Fruit fly (Drosophila melanogaster) whole organism, embryonic: ENCODE results near the gene ZnT77C.

ENCODE experiments used
- Abd-B ChIP-seq: fragments of 200-800 bp; sonication (Bioruptor generic); optimal IDR thresholded peaks from 2 replicates; lab custom pipeline; 2018; ENCODE audit warnings: missing biosample characterization, mild to moderate bottlenecking, missing genetic modification characterization, moderate library complexity
- CG10462 ChIP-seq: fragments of 200-800 bp; sonication (Bioruptor generic); optimal IDR thresholded peaks from 2 replicates; lab custom pipeline; 2016; ENCODE audit warnings: missing biosample characterization, missing genetic modification characterization
- CG10565 ChIP-seq: fragments of 200-800 bp; sonication (Bioruptor generic); optimal IDR thresholded peaks from 3 replicates; lab custom pipeline; 2016; ENCODE audit warnings: missing biosample characterization, mild to moderate bottlenecking, missing genetic modification characterization
- CG12219 ChIP-seq: fragments of 200-800 bp; sonication (Bioruptor generic); optimal IDR thresholded peaks from 3 replicates; lab custom pipeline; 2018; ENCODE audit warnings: missing biosample characterization, mild to moderate bottlenecking, missing genetic modification characterization
- CG14050 ChIP-seq: fragments of 200-800 bp; sonication (Bioruptor generic); IDR thresholded peaks from 3 replicates; pipeline ENCODE4 v1.3.6; 2022; ENCODE audit warnings: missing biosample characterization, missing genetic modification characterization
- CG18619 ChIP-seq: fragments of 200-800 bp; sonication (Bioruptor generic); optimal IDR thresholded peaks from 3 replicates; lab custom pipeline; 2017; ENCODE audit warnings: missing biosample characterization, mild to moderate bottlenecking, missing genetic modification characterization
- CG2889 ChIP-seq: fragments of 200-800 bp; sonication (Bioruptor generic); IDR thresholded peaks from 3 replicates; pipeline ENCODE4 v1.3.6; 2022; ENCODE audit warnings: missing biosample characterization, missing genetic modification characterization
- CG5953 ChIP-seq: fragments of 200-800 bp; sonication (Bioruptor generic); IDR thresholded peaks from 2 replicates; pipeline ENCODE4 v1.3.6; 2022; ENCODE audit warnings: missing biosample characterization, missing genetic modification characterization
- CG6654 ChIP-seq: fragments of 200-800 bp; sonication (Bioruptor generic); optimal IDR thresholded peaks from 2 replicates; lab custom pipeline; 2017; ENCODE audit warnings: missing biosample characterization, mild to moderate bottlenecking, missing genetic modification characterization
- CG6854 ChIP-seq: fragments of 200-800 bp; sonication (Bioruptor generic); optimal IDR thresholded peaks from 3 replicates; lab custom pipeline; 2017; ENCODE audit warnings: missing biosample characterization, mild to moderate bottlenecking, missing genetic modification characterization
- CG7372 ChIP-seq: fragments of 200-800 bp; sonication (Bioruptor generic); IDR thresholded peaks from 2 replicates; pipeline ENCODE4 v1.3.6; 2022; ENCODE audit warnings: missing biosample characterization, missing genetic modification characterization
- CG7928 ChIP-seq: fragments of 200-800 bp; sonication (Bioruptor generic); optimal IDR thresholded peaks from 2 replicates; lab custom pipeline; 2017; ENCODE audit warnings: missing biosample characterization, mild to moderate bottlenecking, missing genetic modification characterization
- CG8290 ChIP-seq, 3 experiments: fragments of 200-800 bp; sonication (Bioruptor generic); optimal IDR thresholded peaks; 2 replicates each; lab custom pipeline; 2016 to 2019; ENCODE audit warnings: missing biosample characterization in 3 of 3, missing genetic modification characterization in 3 of 3, mild to moderate bottlenecking in 2 of 3, moderate library complexity in 1 of 3
- CG9727 ChIP-seq: fragments of 200-800 bp; sonication (Bioruptor generic); optimal IDR thresholded peaks from 3 replicates; lab custom pipeline; 2017; ENCODE audit warnings: missing biosample characterization, mild to moderate bottlenecking, missing genetic modification characterization
- CG9797 ChIP-seq: fragments of 200-800 bp; sonication (Bioruptor generic); optimal IDR thresholded peaks from 3 replicates; lab custom pipeline; 2018; ENCODE audit warnings: missing biosample characterization, mild to moderate bottlenecking, missing genetic modification characterization
- Camta ChIP-seq: fragments of 200-800 bp; sonication (Bioruptor generic); optimal IDR thresholded peaks from 2 replicates; lab custom pipeline; 2016; ENCODE audit warnings: missing biosample characterization, missing genetic modification characterization
- Chrac-16 ChIP-seq: fragments of 200-800 bp; sonication (Bioruptor generic); optimal IDR thresholded peaks from 3 replicates; lab custom pipeline; 2016; ENCODE audit warnings: missing biosample characterization, missing genetic modification characterization
- E2f1 ChIP-seq: fragments of 200-800 bp; sonication (Bioruptor generic); IDR thresholded peaks from 2 replicates; pipeline ENCODE4 v1.3.6; 2022; ENCODE audit warnings: missing biosample characterization, missing genetic modification characterization
- Eip74EF ChIP-seq, 2 experiments: fragments of 200-800 bp in 1 of 2; fragments of >200 bp in 1 of 2; sonication (Bioruptor generic) in 1 of 2; optimal IDR thresholded peaks; 2 replicates each; lab custom pipeline; 2017 to 2019; ENCODE audit warnings: missing biosample characterization in 2 of 2, missing genetic modification characterization in 2 of 2, mild to moderate bottlenecking in 1 of 2, moderate library complexity in 1 of 2
- NfI ChIP-seq: fragments of 200-800 bp; sonication (Bioruptor generic); optimal IDR thresholded peaks from 3 replicates; lab custom pipeline; 2018; ENCODE audit warnings: missing biosample characterization, mild to moderate bottlenecking, missing genetic modification characterization, moderate library complexity
- Ptx1 ChIP-seq: fragments of 200-800 bp; sonication (Bioruptor generic); IDR thresholded peaks from 2 replicates; pipeline ENCODE4 v1.3.6; 2022; ENCODE audit warnings: missing biosample characterization, missing genetic modification characterization
- Scr ChIP-seq: fragments of 200-800 bp; sonication (Bioruptor generic); IDR thresholded peaks from 2 replicates; pipeline ENCODE4 v1.3.6; 2022; ENCODE audit warnings: missing biosample characterization, missing genetic modification characterization; ENCODE audit not compliant: partially characterized antibody
- Sox102F ChIP-seq: fragments of 200-800 bp; sonication (Bioruptor generic); optimal IDR thresholded peaks from 2 replicates; lab custom pipeline; 2018; ENCODE audit warnings: missing biosample characterization, mild to moderate bottlenecking, missing genetic modification characterization, moderate library complexity
- Tbp ChIP-seq: fragments of >200 bp; optimal IDR thresholded peaks from 2 replicates; lab custom pipeline; 2018; ENCODE audit warnings: missing biosample characterization, missing genetic modification characterization
- Xbp1 ChIP-seq: fragments of 200-800 bp; sonication (Bioruptor generic); optimal IDR thresholded peaks from 3 replicates; lab custom pipeline; 2016; ENCODE audit warnings: missing biosample characterization, mild to moderate bottlenecking, missing genetic modification characterization
- az2 ChIP-seq: fragments of 200-800 bp; sonication (Bioruptor generic); optimal IDR thresholded peaks from 3 replicates; lab custom pipeline; 2016; ENCODE audit warnings: missing biosample characterization, missing genetic modification characterization
- bbx ChIP-seq: fragments of 200-800 bp; sonication (Bioruptor generic); IDR thresholded peaks from 2 replicates; pipeline ENCODE4 v1.3.6; 2022; ENCODE audit warnings: missing biosample characterization, missing genetic modification characterization; ENCODE audit not compliant: partially characterized antibody
- btn ChIP-seq: fragments of 200-800 bp; sonication (Bioruptor generic); optimal IDR thresholded peaks from 2 replicates; lab custom pipeline; 2016; ENCODE audit warnings: missing biosample characterization, missing genetic modification characterization
- cas ChIP-seq: fragments of 200-800 bp; sonication (Bioruptor generic); IDR thresholded peaks from 2 replicates; pipeline ENCODE4 v1.3.6; 2022; ENCODE audit warnings: missing biosample characterization, missing genetic modification characterization
- corto ChIP-seq: fragments of 200-800 bp; sonication (Bioruptor generic); optimal IDR thresholded peaks from 2 replicates; lab custom pipeline; 2016; ENCODE audit warnings: missing biosample characterization, mild to moderate bottlenecking, missing genetic modification characterization, moderate library complexity
- crc ChIP-seq: fragments of 200-800 bp; sonication (Bioruptor generic); optimal IDR thresholded peaks from 2 replicates; lab custom pipeline; 2016; ENCODE audit warnings: missing biosample characterization, missing genetic modification characterization
- dysf ChIP-seq: fragments of 200-800 bp; sonication (Bioruptor generic); IDR thresholded peaks from 3 replicates; pipeline ENCODE4 v1.3.6; 2022; ENCODE audit warnings: missing biosample characterization, missing genetic modification characterization
- en ChIP-seq: fragments of 200-800 bp; sonication (Bioruptor generic); optimal IDR thresholded peaks from 2 replicates; lab custom pipeline; 2016; ENCODE audit warnings: missing biosample characterization, missing genetic modification characterization
- ewg ChIP-seq: fragments of 200-800 bp; sonication (Bioruptor generic); optimal IDR thresholded peaks from 3 replicates; lab custom pipeline; 2017; ENCODE audit warnings: mild to moderate bottlenecking, missing biosample characterization, missing genetic modification reagents, missing genetic modification characterization
- fd102C ChIP-seq: fragments of 200-800 bp; sonication (Bioruptor generic); optimal IDR thresholded peaks from 2 replicates; lab custom pipeline; 2018; ENCODE audit warnings: missing biosample characterization, mild to moderate bottlenecking, missing genetic modification characterization, moderate library complexity
- grau ChIP-seq: fragments of 200-800 bp; optimal IDR thresholded peaks from 3 replicates; lab custom pipeline; 2019; ENCODE audit warnings: missing biosample characterization, mild to moderate bottlenecking, missing genetic modification characterization, moderate library complexity
- gt ChIP-seq: fragments of 200-800 bp; sonication (Bioruptor generic); IDR thresholded peaks from 2 replicates; pipeline ENCODE4 v1.3.6; 2022; ENCODE audit warnings: missing biosample characterization, missing genetic modification characterization
- hkb ChIP-seq, 2 experiments: fragments of 200-800 bp in 1 of 2; fragments of >200 bp in 1 of 2; sonication (Bioruptor generic) in 1 of 2; IDR thresholded peaks in 1 of 2; optimal IDR thresholded peaks in 1 of 2; 2 replicates each; pipeline versions ENCODE4 v1.3.6 to Lab custom; 2017 to 2022; ENCODE audit warnings: missing biosample characterization in 1 of 2, missing genetic modification characterization in 1 of 2
- lilli ChIP-seq: fragments of 200-800 bp; sonication (Bioruptor generic); optimal IDR thresholded peaks from 3 replicates; lab custom pipeline; 2016; ENCODE audit warnings: missing biosample characterization, missing genetic modification characterization
- luna ChIP-seq: fragments of 200-800 bp; sonication (Bioruptor generic); optimal IDR thresholded peaks from 2 replicates; lab custom pipeline; 2016; ENCODE audit warnings: missing biosample characterization, missing genetic modification characterization
- nerfin-2 ChIP-seq: fragments of 200-800 bp; sonication (Bioruptor generic); IDR thresholded peaks from 2 replicates; pipeline ENCODE4 v1.3.6; 2022; ENCODE audit warnings: missing biosample characterization, missing genetic modification characterization; ENCODE audit not compliant: partially characterized antibody
- pb ChIP-seq: fragments of 200-800 bp; sonication (Bioruptor generic); optimal IDR thresholded peaks from 3 replicates; lab custom pipeline; 2016; ENCODE audit warnings: missing biosample characterization, missing genetic modification characterization
- pho ChIP-seq: fragments of 200-800 bp; sonication (Bioruptor generic); optimal IDR thresholded peaks from 2 replicates; lab custom pipeline; 2016; ENCODE audit warnings: missing biosample characterization, missing genetic modification characterization
- schlank ChIP-seq: fragments of 200-800 bp; sonication (Bioruptor generic); optimal IDR thresholded peaks from 2 replicates; lab custom pipeline; 2018; ENCODE audit warnings: missing biosample characterization, mild to moderate bottlenecking, missing genetic modification characterization
- shn ChIP-seq: fragments of 200-800 bp; sonication (Bioruptor generic); optimal IDR thresholded peaks from 3 replicates; lab custom pipeline; 2016; ENCODE audit warnings: missing biosample characterization, missing genetic modification characterization
- sisA ChIP-seq: fragments of 200-800 bp; sonication (Bioruptor generic); IDR thresholded peaks from 2 replicates; pipeline ENCODE4 v1.3.6; 2022; ENCODE audit warnings: missing biosample characterization, missing genetic modification characterization
- tio ChIP-seq: fragments of 200-800 bp; sonication (Bioruptor generic); optimal IDR thresholded peaks from 2 replicates; lab custom pipeline; 2017; ENCODE audit warnings: missing biosample characterization, missing genetic modification characterization, inconsistent platforms
- tup ChIP-seq: fragments of 200-800 bp; sonication (Bioruptor generic); optimal IDR thresholded peaks from 2 replicates; lab custom pipeline; 2016; ENCODE audit warnings: missing biosample characterization, mild to moderate bottlenecking, missing genetic modification characterization, moderate library complexity
- yki ChIP-seq: fragments of >200 bp; optimal IDR thresholded peaks from 3 replicates; lab custom pipeline; 2018

Gene ZnT77C

dm6 chr3L:20473021-20473799, 21.5 kb downstream of the ZnT77C start, which contains the start of the genes CG32428 and CG5969 (continued):
- TF ChIP-seq pb (no peak), CG9797 (peak; percentile 84), CG7372 (GFP tag; lab: Robert Waterston, UW) (peak; percentile 45; the same call in 1 of the 2 replicates), yki (no peak), lilli (GFP tag; lab: Kevin White, UChicago) (peak; percentile 34), ewg (GFP tag; lab: Kevin White, UChicago) (peak; percentile 36), CG18619 (GFP tag; lab: Kevin White, UChicago) (peak; percentile 58), Sox102F (peak; percentile 51), nerfin-2 (no peak), Ptx1 (GFP tag; lab: Robert Waterston, UW) (peak; percentile 70), CG10565 (no peak), az2 (GFP tag; lab: Kevin White, UChicago) (peak; percentile 53), Xbp1 (GFP tag; lab: Kevin White, UChicago) (peak; percentile 59), shn (no peak), CG10462 (GFP tag; lab: Kevin White, UChicago) (no peak), Chrac-16 (GFP tag; lab: Kevin White, UChicago) (peak; percentile 27), CG5953 (no peak), grau (peak; percentile 62), CG14050 (peak; percentile 19; the same call in 1 of the 3 replicates), Scr (GFP tag; lab: Robert Waterston, UW) (no peak), dysf (GFP tag; lab: Robert Waterston, UW) (peak; percentile 67), CG8290 (GFP tag; optimal IDR thresholded peaks at IDR 0.05; lab: Kevin White, UChicago) (no peak), CG8290 (tag; optimal IDR thresholded peaks at IDR 0.05; lab: Kevin White, UChicago) (peak in 1 of 2 experiments; percentile 58), bbx (GFP tag; lab: Robert Waterston, UW) (no peak), CG12219 (GFP tag; lab: Kevin White, UChicago) (no peak), crc (GFP tag; lab: Kevin White, UChicago) (no peak), CG6654 (GFP tag; lab: Kevin White, UChicago) (peak; percentile 4), tio (GFP tag; lab: Kevin White, UChicago) (no peak), tup (no peak), fd102C (GFP tag; lab: Kevin White, UChicago) (no peak), schlank (no peak), CG6854 (GFP tag; lab: Kevin White, UChicago) (peak; percentile 7), Eip74EF (GFP tag; optimal IDR thresholded peaks at IDR 0.05; lab: Kevin White, UChicago) (peak in 1 of 2 experiments; percentile 11), pho (GFP tag; lab: Kevin White, UChicago) (no peak), cas (GFP tag; lab: Robert Waterston, UW) (no peak), CG2889 (GFP tag; lab: Robert Waterston, UW) (no peak; the same call in 2 of the 3 replicates), corto (GFP tag; lab: Kevin White, UChicago) (no peak), CG7928 (peak; percentile 33), hkb (optimal IDR thresholded peaks at IDR 0.05; lab: Kevin White, UChicago) (no peak), hkb (GFP tag; IDR thresholded peaks at IDR 0.05; lab: Robert Waterston, UW) (peak; percentile 71), CG9727 (peak; percentile 70), Abd-B (GFP tag; lab: Kevin White, UChicago) (peak; percentile 65), Tbp (GFP tag; lab: Kevin White, UChicago) (no peak), gt (no peak), btn (no peak), luna (GFP tag; lab: Kevin White, UChicago) (no peak), en (no peak), NfI (GFP tag; lab: Kevin White, UChicago) (peak; percentile 67), sisA (GFP tag; lab: Robert Waterston, UW) (peak; percentile 37; the same call in 1 of the 2 replicates), E2f1 (peak; percentile 60; the same call in 1 of the 2 replicates), Camta (no peak)
